Worm (Caenorhabditis elegans) whole organism, L4/young adult: ENCODE data around the gene ech-9.

ENCODE experiments used
- W03F9.2 ChIP-seq: fragments of 150-350 bp; optimal IDR thresholded peaks from 2 replicates; lab custom pipeline; 2014; ENCODE audit warnings: missing biosample characterization, missing genetic modification characterization
- dao-5 ChIP-seq: sonication (generic microtip); optimal IDR thresholded peaks from 2 replicates; lab custom pipeline; 2016; ENCODE audit warnings: missing genotype, missing genetic modification characterization, moderate library complexity, missing compliant biosample characterization
- him-1 ChIP-seq: sonication (generic microtip); optimal IDR thresholded peaks from 2 replicates; lab custom pipeline; 2016; ENCODE audit warnings: missing genotype, missing genetic modification reagents, missing genetic modification characterization, missing compliant biosample characterization

DNA sequence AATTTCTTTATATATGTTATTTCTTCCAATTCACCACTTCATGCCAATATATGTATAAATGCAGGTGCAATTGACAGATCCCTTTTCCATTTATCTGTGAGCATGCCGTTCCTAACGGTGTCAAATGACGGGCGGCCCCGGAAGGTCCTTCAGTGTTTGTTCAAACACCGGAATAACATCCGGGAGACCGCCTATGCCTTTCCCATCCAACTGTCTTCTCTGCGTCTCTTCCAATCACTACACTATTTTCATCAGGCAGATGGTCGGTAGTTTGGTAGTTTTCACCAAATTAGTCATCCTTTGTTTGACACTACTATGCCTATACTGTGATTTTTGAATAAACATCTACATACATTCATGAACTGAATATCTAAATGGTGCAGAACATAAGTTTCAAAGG is 44.5 kb downstream of the ech-9 start:
- TF ChIP-seq him-1: no peak
- TF ChIP-seq dao-5 (tag; lab: Kevin White, UChicago): no peak
- no peak for TF ChIP-seq W03F9.2 (tag; lab: Kevin White, UChicago)
